Fruit fly (Drosophila melanogaster) whole organism: ENCODE data around the gene CG7943.

Experiments
- CG8478 ChIP-seq: fragments of >200 bp; optimal IDR thresholded peaks from 2 replicates; lab custom pipeline; 2018; ENCODE audit warnings: inconsistent platforms
- Dll ChIP-seq: fragments of >200 bp; optimal IDR thresholded peaks from 2 replicates; lab custom pipeline; 2017
- EcR ChIP-seq, 2 experiments: fragments of >200 bp; optimal IDR thresholded peaks; 2 replicates each; lab custom pipeline; 2017; ENCODE audit warnings: missing biosample characterization in 2 of 2, missing genetic modification characterization in 2 of 2, missing genetic modification reagents in 2 of 2
- pan ChIP-seq: fragments of >200 bp; optimal IDR thresholded peaks from 2 replicates; lab custom pipeline; 2017
- psq ChIP-seq: fragments of >200 bp; optimal IDR thresholded peaks from 2 replicates; lab custom pipeline; 2017
- usp ChIP-seq: fragments of >200 bp; optimal IDR thresholded peaks from 2 replicates; lab custom pipeline; 2017; ENCODE audit warnings: missing biosample characterization, missing genetic modification characterization, mixed read lengths

Gene CG7943

DNA sequence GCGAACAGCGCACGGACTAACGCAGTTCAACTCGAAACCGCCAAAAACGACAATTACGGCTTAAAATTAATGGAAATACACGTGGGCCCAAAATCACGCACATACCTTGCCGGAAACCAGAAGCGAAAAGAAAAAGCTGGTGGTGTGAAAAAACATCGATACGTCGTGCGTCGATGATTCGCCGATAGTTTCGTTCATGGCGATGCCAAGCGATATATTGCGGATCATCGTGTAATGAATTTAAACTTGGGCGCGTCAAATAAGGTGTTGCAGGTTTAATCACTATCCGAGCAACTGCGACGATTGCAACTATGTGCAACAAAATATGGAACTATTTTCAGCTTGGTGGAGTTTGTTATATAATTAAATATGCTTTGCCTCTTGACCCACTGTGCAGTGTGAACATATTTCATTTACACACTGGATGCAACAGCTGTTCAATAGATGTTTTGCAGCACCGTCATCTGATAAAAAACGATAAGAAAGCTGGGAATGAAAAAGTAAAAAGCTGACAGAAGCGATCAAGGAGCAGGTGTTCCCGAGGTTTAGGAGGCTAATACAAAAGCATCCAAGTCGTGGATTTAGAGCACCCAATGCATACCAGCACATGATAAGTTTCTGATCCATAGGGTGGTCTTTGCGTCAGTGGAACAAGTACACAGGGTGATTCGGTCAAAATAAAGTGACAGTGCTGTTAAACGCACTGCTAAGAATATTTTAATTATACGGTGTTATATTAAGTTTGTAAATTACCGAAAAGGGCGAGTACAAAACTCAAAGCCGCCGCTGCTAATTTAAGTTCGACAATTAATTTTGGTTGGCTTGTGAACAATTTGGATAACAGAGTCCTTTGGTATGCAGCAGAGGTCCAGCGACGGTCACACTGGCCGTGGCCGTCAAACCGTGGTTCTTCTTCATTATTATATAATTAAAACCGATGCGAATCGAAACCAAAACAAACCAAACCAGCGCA, at the start of gene CG7943, which contains the start of gene RpL32:
Gene CG7943, plus strand, starts transcription at position 442 of the 973 bp plus-strand sequence.
Gene RpL32, minus strand, starts transcription at position 133 of the 973 bp plus-strand sequence.
- TF ChIP-seq EcR (GFP tag; optimal IDR thresholded peaks at IDR 0.05; lab: Kevin White, UChicago) (no peak), usp (no peak), pan (lab: Kevin White, UChicago) (no peak), Dll (lab: Kevin White, UChicago) (no peak), psq (no peak), CG8478 (no peak)

DNA sequence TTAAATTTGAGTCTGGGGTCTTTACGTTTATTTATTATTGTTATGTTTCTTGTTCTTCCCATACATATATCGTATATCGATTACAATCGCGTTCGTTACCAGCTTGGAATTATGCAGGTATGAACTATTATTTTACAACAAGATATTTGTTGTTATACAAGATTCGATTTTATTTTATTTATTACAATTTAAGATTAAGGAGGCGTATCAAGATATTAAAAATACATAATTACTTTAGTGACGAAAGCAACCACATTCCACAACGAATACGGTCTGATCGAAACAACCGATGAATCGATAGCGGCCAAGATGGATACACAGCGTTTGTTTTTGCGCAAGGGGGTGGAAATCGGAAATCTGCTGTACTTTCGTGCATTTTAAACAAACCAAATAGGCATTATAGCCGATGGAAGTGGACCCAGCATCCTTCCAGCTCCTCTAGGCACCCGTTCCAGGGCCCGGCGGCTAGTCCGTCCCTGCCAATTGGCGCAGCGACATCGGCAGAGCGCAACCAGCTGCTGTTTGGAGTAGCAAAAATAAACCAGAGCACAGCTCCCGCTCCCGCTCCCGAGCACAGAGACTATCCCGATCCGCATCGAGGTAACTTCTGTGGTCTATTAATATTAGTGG, 48.5 kb upstream of the CG7943 start, which contains the start of the genes CG15525 and CG11504:
Gene CG15525, minus strand, starts transcription at position 70 of the 630 bp plus-strand sequence.
Gene CG11504, plus strand, starts transcription at position 294 of the 630 bp plus-strand sequence.
- TF ChIP-seq pan (lab: Kevin White, UChicago) (no peak), CG8478 (no peak), Dll (lab: Kevin White, UChicago) (no peak), psq (no peak)

dm6 chr3R:29999495-29999894, 46.8 kb upstream of the CG7943 start, which contains the start of gene CG34298:
Gene CG34298 (plus strand): TSS chr3R:29999795.
- TF ChIP-seq usp (no peak), EcR (GFP tag; optimal IDR thresholded peaks at IDR 0.05; lab: Kevin White, UChicago) (no peak), pan (lab: Kevin White, UChicago) (no peak), CG8478 (no peak), psq (no peak), Dll (lab: Kevin White, UChicago) (no peak)

dm6 chr3R:30000286-30000685, 46.0 kb upstream of the CG7943 start, which contains the start of gene Tace:
Gene Tace (plus strand): TSS chr3R:30000530.
- TF ChIP-seq CG8478 (no peak), Dll (lab: Kevin White, UChicago) (no peak), pan (lab: Kevin White, UChicago) (no peak), psq (no peak), EcR (GFP tag; optimal IDR thresholded peaks at IDR 0.05; lab: Kevin White, UChicago) (no peak), usp (no peak)

- TF ChIP-seq EcR (GFP tag; optimal IDR thresholded peaks at IDR 0.05; lab: Kevin White, UChicago) (no peak), pan (lab: Kevin White, UChicago) (no peak), Dll (lab: Kevin White, UChicago) (no peak), usp (no peak), psq (no peak), CG8478 (no peak)
Observed at dm6 chr3R:30004648-30005047, 41.6 kb upstream of the CG7943 start, which contains the start of the genes Nlp and Nph. Gene Nlp (plus strand): TSS chr3R:30004785. Gene Nph (minus strand): TSS chr3R:30004861.

dm6 chr3R:30005332-30005979, 40.8 kb upstream of the CG7943 start:
- no peak for TF ChIP-seq Dll (lab: Kevin White, UChicago)
- no peak for TF ChIP-seq usp
- TF ChIP-seq CG8478: no peak
- no peak for TF ChIP-seq pan (lab: Kevin White, UChicago)
- TF ChIP-seq psq: no peak
- no peak for TF ChIP-seq EcR (GFP tag; optimal IDR thresholded peaks at IDR 0.05; lab: Kevin White, UChicago)

DNA sequence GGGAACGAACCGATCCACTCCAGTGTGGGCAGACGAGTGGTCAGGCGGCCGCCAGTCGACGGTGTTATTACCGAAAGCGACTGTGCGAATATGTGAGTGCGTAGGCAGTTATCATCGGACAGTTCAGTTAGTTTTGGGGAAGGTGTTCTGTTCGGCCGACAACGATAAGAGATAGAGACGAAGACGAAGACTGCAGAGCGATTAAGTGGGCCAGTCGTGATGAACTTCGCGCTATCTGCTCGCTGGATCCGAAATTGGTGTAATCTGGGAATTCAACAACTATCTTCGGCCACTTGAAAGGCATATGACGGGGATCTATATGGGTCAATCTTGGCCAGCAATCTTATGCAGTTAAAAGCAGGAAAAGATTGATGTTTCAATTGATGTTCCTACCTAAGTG, 37.1 kb upstream of the CG7943 start, which contains the start of gene CG7912:
Gene CG7912, minus strand, starts transcription at position 17 of the 400 bp plus-strand sequence.
- TF ChIP-seq EcR (GFP tag; optimal IDR thresholded peaks at IDR 0.05; lab: Kevin White, UChicago) (no peak), Dll (lab: Kevin White, UChicago) (no peak), psq (no peak)

DNA sequence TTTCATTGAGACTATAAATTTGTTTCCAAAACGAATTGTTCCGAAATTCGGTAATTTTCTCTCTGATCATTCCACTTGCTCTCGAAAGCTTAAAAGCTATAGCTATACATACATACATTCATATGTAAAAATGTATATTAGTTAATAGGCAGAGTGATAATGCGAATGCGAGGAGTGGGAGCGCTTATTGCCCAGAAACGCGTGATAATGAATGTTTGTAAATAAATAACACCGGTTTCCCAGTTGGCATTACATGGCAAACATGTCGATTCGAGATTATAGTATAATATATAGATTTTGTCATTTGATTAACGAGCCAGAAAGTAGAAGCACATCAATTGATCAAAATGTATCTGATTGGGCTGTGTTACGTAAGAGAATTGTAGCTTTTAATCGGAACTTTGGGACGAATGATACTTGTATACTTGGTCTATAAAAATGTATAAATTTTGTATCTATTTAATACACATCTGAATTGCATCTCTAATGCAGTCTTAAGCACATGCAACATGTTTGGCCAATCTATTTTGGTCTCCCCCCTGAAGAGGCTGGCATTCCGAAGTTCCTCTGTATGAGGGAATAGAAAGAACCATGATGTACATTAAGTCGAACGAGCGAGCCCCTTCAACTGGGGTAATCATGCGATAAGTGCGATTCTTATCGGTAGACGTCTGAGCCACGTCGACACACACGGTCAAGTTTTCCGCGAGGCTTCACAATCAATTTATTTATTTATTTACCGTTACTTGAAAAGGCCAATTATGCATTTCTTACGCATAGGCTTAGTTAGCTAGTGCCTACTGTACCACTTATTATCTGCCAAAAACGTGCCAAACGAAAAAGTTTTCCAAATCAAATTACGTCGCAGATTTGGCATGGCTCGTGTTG, 33.4 kb upstream of the CG7943 start:
- TF ChIP-seq CG8478 (no peak), Dll (lab: Kevin White, UChicago) (no peak), pan (lab: Kevin White, UChicago) (no peak), psq (no peak), EcR (GFP tag; optimal IDR thresholded peaks at IDR 0.05; lab: Kevin White, UChicago) (no peak), usp (no peak)

DNA sequence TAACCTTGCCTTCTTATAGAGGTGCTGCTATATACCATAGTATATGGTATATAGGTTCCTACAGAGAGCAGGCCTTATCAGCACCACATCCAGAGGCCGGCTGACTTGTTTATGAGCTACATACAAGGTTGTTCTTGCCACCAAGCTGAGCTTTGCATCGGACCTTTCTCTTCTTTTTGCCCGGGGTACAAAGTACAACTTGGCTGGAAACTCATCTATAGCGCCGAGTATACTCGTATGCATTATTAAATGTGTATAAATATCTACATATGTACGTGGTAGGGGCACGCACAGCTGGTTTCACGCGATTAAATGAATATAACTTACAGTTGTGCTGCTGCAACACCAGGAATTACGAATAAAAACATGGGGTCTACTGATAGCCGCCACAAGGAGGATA, 32.4 kb upstream of the CG7943 start:
- no peak for TF ChIP-seq CG8478
- no peak for TF ChIP-seq pan (lab: Kevin White, UChicago)
- no peak for TF ChIP-seq psq
- no peak for TF ChIP-seq Dll (lab: Kevin White, UChicago)
- TF ChIP-seq usp: no peak
- no peak for TF ChIP-seq EcR (GFP tag; optimal IDR thresholded peaks at IDR 0.05; lab: Kevin White, UChicago)

DNA sequence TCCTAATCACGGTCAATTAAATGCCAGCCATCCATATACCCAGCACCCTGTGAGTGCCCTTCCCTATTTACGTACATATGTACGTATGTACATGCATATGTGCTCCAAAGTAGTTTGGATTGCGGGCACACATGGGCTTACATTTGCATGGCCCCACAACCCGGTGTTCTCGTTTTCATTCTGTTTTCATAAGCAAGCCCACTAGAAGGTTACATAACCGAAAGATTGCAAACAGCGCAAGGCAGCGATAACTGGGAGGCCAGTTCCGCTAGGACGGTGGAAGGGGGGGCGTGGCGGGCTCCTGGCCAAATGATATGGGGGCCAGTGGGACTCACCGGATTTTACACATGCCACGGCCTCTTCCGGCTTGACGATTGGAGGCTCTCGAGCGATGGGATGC, 31.8 kb upstream of the CG7943 start:
- TF ChIP-seq Dll (lab: Kevin White, UChicago) (no peak), CG8478 (no peak), EcR (GFP tag; optimal IDR thresholded peaks at IDR 0.05; lab: Kevin White, UChicago) (no peak), pan (lab: Kevin White, UChicago) (no peak), psq (no peak), usp (no peak)
